Worm (Caenorhabditis elegans): Measurements from ENCODE around the gene ZK370.4.

The ZK370.4 gene

ce11 chrIII:8739126-8739525 is 7.9 kb upstream of the ZK370.4 start:
- TF ChIP-seq attf-5 (GFP tag; optimal IDR thresholded peaks at IDR 0.05) (peak; percentile 44), ztf-18 (tag; optimal IDR thresholded peaks at IDR 0.05) (no peak), nhr-80 (tag; optimal IDR thresholded peaks at IDR 0.05) (peak; percentile 89), snpc-1.3 (tag; optimal IDR thresholded peaks at IDR 0.05; ENCODE audit: insufficient read depth) (no peak), somi-1 (GFP tag; optimal IDR thresholded peaks at IDR 0.05) (peak; percentile 73), F23B12.7 (tag; optimal IDR thresholded peaks at IDR 0.05; ENCODE audit: insufficient read depth) (peak; percentile 40), fkh-3 (tag; optimal IDR thresholded peaks at IDR 0.05) (no peak), ztf-26 (tag; optimal IDR thresholded peaks at IDR 0.05) (peak; percentile 83), pbrm-1 (GFP tag; IDR thresholded peaks at IDR 0.05) (no peak), dox-1 (GFP tag; IDR thresholded peaks at IDR 0.05) (peak; percentile 35; the same call in 1 of the 2 replicates), hmg-1.2 (GFP tag; IDR thresholded peaks at IDR 0.05) (peak; percentile 23; the same call in 1 of the 2 replicates), K11D2.4 (GFP tag; IDR thresholded peaks at IDR 0.05) (0 out of 2 replicates have a peak, but pooled peaks have one; percentile 15), cebp-1 (GFP tag; IDR thresholded peaks at IDR 0.05) (no peak), cebp-1 (tag; optimal IDR thresholded peaks at IDR 0.05) (peak; percentile 47), ekl-4 (GFP tag; IDR thresholded peaks at IDR 0.05) (0 out of 2 replicates have a peak, but pooled peaks have one; percentile 28), let-607 (tag; optimal IDR thresholded peaks at IDR 0.05) (peak in 1 of 2 experiments; percentile 45), sea-2 (GFP tag; IDR thresholded peaks at IDR 0.05) (no peak), tbp1 (GFP tag; optimal IDR thresholded peaks at IDR 0.05) (peak; percentile 30), ets-4 (GFP tag; optimal IDR thresholded peaks at IDR 0.05) (no peak), lin-40 (tag; optimal IDR thresholded peaks at IDR 0.05) (peak; percentile 64), B0336.3 (GFP tag; IDR thresholded peaks at IDR 0.05) (no peak)

- TF ChIP-seq K11D2.4 (GFP tag; IDR thresholded peaks at IDR 0.05) (no peak), ztf-26 (tag; optimal IDR thresholded peaks at IDR 0.05) (no peak), ztf-6 (GFP tag; IDR thresholded peaks at IDR 0.05) (no peak), Y67H2A.10 (GFP tag; conservative IDR thresholded peaks at IDR 0.05) (no peak), egl-18 (GFP tag; IDR thresholded peaks at IDR 0.05) (no peak), ztf-28 (GFP tag; IDR thresholded peaks at IDR 0.05) (no peak), nfya-2 (GFP tag; IDR thresholded peaks at IDR 0.05) (no peak), lin-35 (GFP tag; optimal IDR thresholded peaks at IDR 0.05) (no peak), hlh-26 (GFP tag; conservative IDR thresholded peaks at IDR 0.05) (no peak), lsl-1 (GFP tag; optimal IDR thresholded peaks at IDR 0.05) (no peak), rcor-1 (GFP tag; IDR thresholded peaks at IDR 0.05) (no peak), mes-4 (tag; optimal IDR thresholded peaks at IDR 0.05) (no peak), ztf-25 (GFP tag; IDR thresholded peaks at IDR 0.05) (no peak), die-1 (tag; optimal IDR thresholded peaks at IDR 0.05) (no peak), egrh-3 (GFP tag; IDR thresholded peaks at IDR 0.05) (no peak), B0035.1 (tag; optimal IDR thresholded peaks at IDR 0.05) (no peak), snpc-4 (GFP tag; optimal IDR thresholded peaks at IDR 0.05) (no peak), snpc-4 (tag; optimal IDR thresholded peaks at IDR 0.05) (no peak), sea-2 (GFP tag; IDR thresholded peaks at IDR 0.05) (no peak), ceh-27 (GFP tag; optimal IDR thresholded peaks at IDR 0.05) (no peak)
Measured at ce11 chrIII:8738289-8738688, 7.1 kb upstream of the ZK370.4 start.

Measured in whole organism, young adult.